Worm (Caenorhabditis elegans): ENCODE results near the gene rnp-3.
"Not testable (repeated sequence)": the region's sequence is repeated elsewhere in the genome, so short reads cannot be mapped to it uniquely, and the experiment has no call there.

rnp-3 gene

ce11 chrIV:4184767-4185166 is 10.9 kb downstream of the rnp-3 start (continued):
- TF ChIP-seq Y95B8A.8 (GFP tag; IDR thresholded peaks at IDR 0.05) (peak; percentile 89), F33H1.4 (GFP tag; IDR thresholded peaks at IDR 0.05) (peak; percentile 81), attf-3 (GFP tag; conservative IDR thresholded peaks at IDR 0.05) (peak; percentile 81), ekl-4 (GFP tag; IDR thresholded peaks at IDR 0.05) (peak; percentile 82), hmg-1.2 (GFP tag; IDR thresholded peaks at IDR 0.05) (peak; percentile 96), attf-5 (GFP tag; optimal IDR thresholded peaks at IDR 0.05) (peak; percentile 12), egl-44 (GFP tag; IDR thresholded peaks at IDR 0.05) (0 out of 2 replicates have a peak, but pooled peaks have one; percentile 45), ztf-6 (GFP tag; IDR thresholded peaks at IDR 0.05) (peak; percentile 80), F37B4.10 (GFP tag; IDR thresholded peaks at IDR 0.05) (0 out of 2 replicates have a peak, but pooled peaks have one; percentile 68), lin-26 (GFP tag; IDR thresholded peaks at IDR 0.05) (peak; percentile 74; the same call in 1 of the 2 replicates), Y53G8AR.9 (GFP tag; conservative IDR thresholded peaks at IDR 0.05) (peak; percentile 93), lin-54 (GFP tag; optimal IDR thresholded peaks at IDR 0.05) (peak; percentile 72), bed-2 (GFP tag; IDR thresholded peaks at IDR 0.05) (peak; percentile 83), egl-18 (GFP tag; IDR thresholded peaks at IDR 0.05) (peak; percentile 82), lin-40 (tag; optimal IDR thresholded peaks at IDR 0.05) (peak; percentile 23), Y67H2A.10 (GFP tag; conservative IDR thresholded peaks at IDR 0.05) (0 out of 2 replicates have a peak, but pooled peaks have one; percentile 44), D2030.7 (GFP tag; IDR thresholded peaks at IDR 0.05) (peak; percentile 21; the same call in 1 of the 2 replicates), rcor-1 (GFP tag; IDR thresholded peaks at IDR 0.05) (peak; percentile 93), hsf-1 (GFP tag; IDR thresholded peaks at IDR 0.05) (peak; percentile 42; the same call in 1 of the 2 replicates), lir-1 (GFP tag; conservative IDR thresholded peaks at IDR 0.05) (peak; percentile 43; the same call in 1 of the 2 replicates), Y56A3A.18 (GFP tag; IDR thresholded peaks at IDR 0.05) (0 out of 2 replicates have a peak, but pooled peaks have one; percentile 51), dox-1 (GFP tag; IDR thresholded peaks at IDR 0.05) (peak; percentile 97), madf-6 (GFP tag; IDR thresholded peaks at IDR 0.05) (peak; percentile 49), madf-3 (GFP tag; IDR thresholded peaks at IDR 0.05) (0 out of 2 replicates have a peak, but pooled peaks have one; percentile 8), nfyb-1 (GFP tag; IDR thresholded peaks at IDR 0.05) (peak; percentile 98)

- not testable (repeated sequence) for TF ChIP-seq egrh-3 (GFP tag; IDR thresholded peaks at IDR 0.05); F49E8.2 (tag; optimal IDR thresholded peaks at IDR 0.05; ENCODE audit: insufficient read depth); aptf-2 (GFP tag; conservative IDR thresholded peaks at IDR 0.05)
These were observed 12.2 kb downstream of the rnp-3 start, which contains the start of gene K08D10.11 for ce11 chrIV:4186099-4186498. TSS of gene K08D10.11 (minus strand) at chrIV:4186199.

ce11 chrIV:4187909-4188308 is 14.0 kb downstream of the rnp-3 start:
- peak; percentile 75 for TF ChIP-seq xnd-1 (tag; optimal IDR thresholded peaks at IDR 0.05)
- peak; percentile 62 for TF ChIP-seq madf-6 (GFP tag; IDR thresholded peaks at IDR 0.05)

- TF ChIP-seq bed-1 (GFP tag; IDR thresholded peaks at IDR 0.05); tbp1 (GFP tag; optimal IDR thresholded peaks at IDR 0.05); nfya-2 (GFP tag; IDR thresholded peaks at IDR 0.05): not testable (repeated sequence)
These were observed 22.8 kb downstream of the rnp-3 start, which contains the start of gene K06B9.6 for ce11 chrIV:4196729-4197128. TSS of gene K06B9.6 (minus strand) at chrIV:4196829.

- TF ChIP-seq B0261.1 (tag; optimal IDR thresholded peaks at IDR 0.05); nhr-120 (GFP tag; IDR thresholded peaks at IDR 0.05); dox-1 (GFP tag; IDR thresholded peaks at IDR 0.05): not testable (repeated sequence)
These were observed 23.3 kb downstream of the rnp-3 start, which contains the start of gene cyp-25A6 for ce11 chrIV:4197167-4197566. TSS of gene cyp-25A6 (plus strand) at chrIV:4197467.

Data from whole organism, young adult.